Fruit fly (Drosophila melanogaster): Measurements from ENCODE around the gene Edem2.

- no peak for TF ChIP-seq Myc (optimal IDR thresholded peaks at IDR 0.05)
- TF ChIP-seq insv (optimal IDR thresholded peaks at IDR 0.05) = no peak
Measured at dm6 chr2L:13176123-13176522, 15.9 kb upstream of the Edem2 start, which contains the start of gene CG43925.
